Worm (Caenorhabditis elegans): ENCODE results near the gene ttr-12.

- TF ChIP-seq nhr-12 (tag; optimal IDR thresholded peaks at IDR 0.05) (no peak), ztf-11 (tag; optimal IDR thresholded peaks at IDR 0.05) (no peak), elt-3 (tag; optimal IDR thresholded peaks at IDR 0.05) (no peak), ces-1 (GFP tag; optimal IDR thresholded peaks at IDR 0.05) (no peak), unc-62 (GFP tag; optimal IDR thresholded peaks at IDR 0.05) (no peak), nhr-237 (tag; optimal IDR thresholded peaks at IDR 0.05) (no peak), pha-4 (tag; optimal IDR thresholded peaks at IDR 0.05) (no peak), hlh-1 (tag; optimal IDR thresholded peaks at IDR 0.05) (no peak), snpc-4 (tag; optimal IDR thresholded peaks at IDR 0.05) (no peak)
Observed at ce11 chrV:20623060-20623459, 14.5 kb upstream of the ttr-12 start, which contains the start of gene F46B3.8.

Data from whole organism, mixed stage, embryonic.